Worm (Caenorhabditis elegans): Measurements from ENCODE around the gene snt-5.

snt-5 gene

DNA sequence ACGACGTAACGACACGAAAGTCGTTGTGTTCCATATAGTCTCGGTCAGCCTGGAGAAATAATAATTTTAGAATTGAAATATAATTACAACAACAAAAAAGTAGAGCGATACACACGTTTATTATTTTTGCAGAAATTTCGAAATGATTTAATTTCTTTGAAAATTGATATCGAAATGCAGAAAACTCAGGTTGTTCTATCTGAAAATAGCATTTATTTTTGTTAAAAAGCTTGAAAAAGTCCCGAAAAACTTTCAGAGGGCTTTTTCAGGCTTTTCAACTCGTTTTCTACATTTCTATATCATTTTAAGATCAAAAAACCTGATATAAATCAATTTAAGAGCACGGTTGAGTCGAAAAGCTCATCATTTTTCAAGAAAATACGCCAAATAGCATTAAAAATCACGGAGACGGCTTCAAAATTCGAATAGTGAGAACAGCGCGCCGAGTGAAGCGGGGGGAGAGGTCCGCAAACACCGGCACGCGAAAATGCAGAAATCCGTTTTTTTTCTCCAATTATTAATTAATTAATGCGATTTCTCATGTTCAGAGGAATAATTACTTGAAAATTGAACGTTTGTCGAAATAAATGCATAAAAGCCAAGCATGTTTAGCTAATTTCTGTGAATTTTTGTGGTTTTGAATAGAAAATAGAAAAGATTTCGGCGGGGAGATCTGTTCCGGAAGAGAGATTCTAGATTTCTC lies 28.0 kb downstream of the snt-5 start, which contains the start of gene rga-4:
TSS of gene rga-4 (minus strand) at position 51 of the 703 bp plus-strand sequence.
- TF ChIP-seq lsy-2 (tag; optimal IDR thresholded peaks at IDR 0.05) (peak in 1 of 2 experiments; percentile 39), nhr-28 (tag; optimal IDR thresholded peaks at IDR 0.05) (peak; percentile 4), mes-2 (tag; optimal IDR thresholded peaks at IDR 0.05; ENCODE audit: poor library complexity, severe bottlenecking) (peak; percentile 57), aha-1 (tag) (peak; percentile 77), daf-19 (GFP tag; conservative IDR thresholded peaks at IDR 0.05) (no peak), dpl-1 (GFP tag; optimal IDR thresholded peaks at IDR 0.05) (peak; percentile 70)

DNA sequence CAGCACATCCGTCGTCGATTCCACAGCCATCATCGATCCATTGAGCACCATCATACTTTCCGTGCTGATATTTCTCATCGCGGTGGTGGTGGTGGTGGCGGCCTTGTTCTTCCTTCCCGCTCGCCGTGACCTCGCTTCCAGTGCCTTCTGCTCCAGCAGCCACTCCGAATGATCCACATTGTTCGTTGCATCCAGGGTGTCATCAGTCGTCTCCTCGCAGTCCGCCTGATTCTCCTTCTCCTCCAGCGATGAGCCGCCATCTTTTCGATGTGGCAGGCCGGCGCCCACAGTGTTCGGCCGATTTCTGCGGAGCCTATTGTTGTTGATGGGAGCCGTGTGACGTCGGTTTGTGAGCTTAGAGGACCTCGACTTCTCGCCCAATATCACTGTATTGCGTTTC lies 33.3 kb downstream of the snt-5 start:
- peak in 1 of 2 experiments; percentile 27 for TF ChIP-seq unc-62 (GFP tag; optimal IDR thresholded peaks at IDR 0.05 in 1 of 2)
- TF ChIP-seq unc-62 (tag; optimal IDR thresholded peaks at IDR 0.05) = no peak
- TF ChIP-seq nhr-76 (tag; optimal IDR thresholded peaks at IDR 0.05) = no peak
- peak; percentile 83 for TF ChIP-seq set-16 (GFP tag; IDR thresholded peaks at IDR 0.05)

DNA sequence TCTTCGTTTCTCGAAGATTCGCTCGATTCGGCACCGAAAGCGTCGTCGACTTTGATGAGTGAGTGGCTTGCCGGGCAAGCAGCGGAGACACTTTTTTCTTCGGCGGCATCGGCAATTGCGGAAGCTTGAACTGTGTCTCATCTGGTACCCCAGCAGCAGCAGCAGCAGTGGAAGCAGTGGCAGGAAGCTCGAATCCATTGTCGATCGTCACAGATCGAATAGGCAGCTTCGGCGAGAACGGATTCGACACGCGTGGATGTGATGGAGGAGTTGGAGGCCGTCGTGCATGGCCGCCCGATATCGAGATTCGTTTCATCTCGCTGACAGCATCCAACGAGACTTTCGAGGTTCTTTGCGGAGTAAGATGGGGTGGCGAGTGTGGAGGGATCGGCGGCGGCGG lies 36.4 kb downstream of the snt-5 start:
- TF ChIP-seq nhr-42 (GFP tag; IDR thresholded peaks at IDR 0.05) (no peak), dmd-6 (GFP tag; IDR thresholded peaks at IDR 0.05) (no peak), pha-4 (GFP tag; IDR thresholded peaks at IDR 0.05) (no peak; the same call in 1 of the 2 replicates), pha-4 (tag; optimal IDR thresholded peaks at IDR 0.05) (no peak), nhr-25 (tag; optimal IDR thresholded peaks at IDR 0.05; ENCODE audit: borderline replicate concordance, insufficient read depth) (no peak), zag-1 (tag; optimal IDR thresholded peaks at IDR 0.05) (no peak), daf-19 (GFP tag; conservative IDR thresholded peaks at IDR 0.05) (no peak), unc-130 (GFP tag; optimal IDR thresholded peaks at IDR 0.05) (no peak), zfp-2 (tag; optimal IDR thresholded peaks at IDR 0.05) (no peak), ceh-62 (tag; optimal IDR thresholded peaks at IDR 0.05) (no peak), lin-39 (tag; optimal IDR thresholded peaks at IDR 0.05) (no peak), egl-27 (tag; optimal IDR thresholded peaks at IDR 0.05) (no peak), fos-1 (tag; optimal IDR thresholded peaks at IDR 0.05) (no peak), mxl-3 (GFP tag; optimal IDR thresholded peaks at IDR 0.05) (no peak), F49E8.2 (tag; optimal IDR thresholded peaks at IDR 0.05; ENCODE audit: borderline replicate concordance) (no peak), tra-1 (GFP tag; IDR thresholded peaks at IDR 0.05) (no peak), F10B5.3 (tag; optimal IDR thresholded peaks at IDR 0.05) (no peak), D1046.2 (GFP tag; IDR thresholded peaks at IDR 0.05) (0 out of 2 replicates have a peak, but pooled peaks have one; percentile 43), nhr-6 (tag; optimal IDR thresholded peaks at IDR 0.05) (no peak), tag-97 (GFP tag; IDR thresholded peaks at IDR 0.05) (no peak), set-16 (GFP tag; IDR thresholded peaks at IDR 0.05) (peak; percentile 82), saeg-2 (GFP tag; IDR thresholded peaks at IDR 0.05) (no peak), lim-7 (GFP tag; IDR thresholded peaks at IDR 0.05) (0 out of 2 replicates have a peak, but pooled peaks have one; percentile 18), egl-43 (GFP tag; IDR thresholded peaks at IDR 0.05) (0 out of 2 replicates have a peak, but pooled peaks have one; percentile 11), Y105C5A.15 (GFP tag; IDR thresholded peaks at IDR 0.05) (no peak), aly-2 (tag; optimal IDR thresholded peaks at IDR 0.05) (no peak), php-3 (GFP tag; IDR thresholded peaks at IDR 0.05) (no peak), ceh-82 (tag; optimal IDR thresholded peaks at IDR 0.05) (no peak)

DNA sequence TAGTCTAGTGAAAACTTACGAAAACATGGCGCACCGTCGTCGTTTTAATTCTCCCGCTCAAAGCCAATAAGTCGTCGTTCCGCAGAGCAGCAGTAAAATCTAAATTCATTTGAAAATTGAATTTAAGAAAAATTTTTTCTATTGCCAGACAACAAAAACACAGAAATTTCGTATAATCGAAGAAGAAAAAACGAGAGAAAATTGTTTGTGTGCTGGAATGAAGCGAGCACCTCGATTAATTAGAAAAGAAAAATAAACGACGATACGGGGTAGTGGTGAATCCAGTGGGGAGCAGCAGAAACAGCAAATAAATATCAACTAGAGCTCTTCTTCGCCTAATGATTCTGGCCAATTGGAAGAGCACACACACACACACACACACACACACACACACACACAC lies 40.4 kb downstream of the snt-5 start, which contains the start of gene snt-3:
TSS of gene snt-3 (minus strand) at position 101 of the 400 bp plus-strand sequence.
- TF ChIP-seq aha-1 (tag) = peak; percentile 27
- TF ChIP-seq ceh-82 (tag; optimal IDR thresholded peaks at IDR 0.05) = no peak

Measured in whole organism, L4 larva.